In genomic region chr3L:3977622-3978355, dm6 we compare ENCODE assay signal across 3 fruit fly cellular contexts.
A peak's percentile ranks its signal among the peaks of the same experiment; 100 is the strongest.
TF ChIP-seq lines count a peak whose summit lies in the region.

No protein-coding gene starts in this region.

- TF ChIP-seq CTCF in whole organism, embryonic (GFP tag; optimal IDR thresholded peaks at IDR 0.05; lab: Kevin White, UChicago), result no peak

TF ChIP-seq in whole organism, embryonic, 481 proteins besides CTCF, POLR2A, EP300 and RAD21 (continues in another document):
- no peak for TF ChIP-seq CG42726 (GFP tag; IDR thresholded peaks at IDR 0.05; lab: Robert Waterston, UW; ENCODE audit: partially characterized antibody)
- no peak for TF ChIP-seq CG6765 (GFP tag; optimal IDR thresholded peaks at IDR 0.05; lab: Kevin White, UChicago)
- TF ChIP-seq trem (tag; optimal IDR thresholded peaks at IDR 0.05; lab: Kevin White, UChicago), result peak; percentile 58
- no peak for TF ChIP-seq CG10274 (GFP tag; optimal IDR thresholded peaks at IDR 0.05; lab: Kevin White, UChicago)
- TF ChIP-seq Bteb2 (GFP tag; optimal IDR thresholded peaks at IDR 0.05; lab: Kevin White, UChicago), result no peak
- TF ChIP-seq ac (GFP tag; optimal IDR thresholded peaks at IDR 0.05; lab: Kevin White, UChicago), result peak; percentile 40
- no peak for TF ChIP-seq D (optimal IDR thresholded peaks at IDR 0.05; lab: Kevin White, UChicago)
- TF ChIP-seq D (GFP tag; optimal IDR thresholded peaks at IDR 0.05; lab: Kevin White, UChicago), result peak; percentile 14
- TF ChIP-seq ttk (GFP tag; IDR thresholded peaks at IDR 0.05; lab: Robert Waterston, UW), result no peak
- peak; percentile 5 for TF ChIP-seq CG5245 (GFP tag; optimal IDR thresholded peaks at IDR 0.05; lab: Kevin White, UChicago)
- TF ChIP-seq CG33557 (GFP tag; optimal IDR thresholded peaks at IDR 0.05; lab: Kevin White, UChicago), result peak; percentile 54
- peak; percentile 10 for TF ChIP-seq CG11504 (tag; optimal IDR thresholded peaks at IDR 0.05; lab: Kevin White, UChicago)
- no peak for TF ChIP-seq Rfx (GFP tag; IDR thresholded peaks at IDR 0.05; lab: Robert Waterston, UW)
- peak in 1 of 2 experiments; percentile 56 for TF ChIP-seq chif (GFP tag; optimal IDR thresholded peaks at IDR 0.05; lab: Kevin White, UChicago)
- TF ChIP-seq gcm (GFP tag; optimal IDR thresholded peaks at IDR 0.05; lab: Kevin White, UChicago), result peak; percentile 19
- TF ChIP-seq wdn (GFP tag; IDR thresholded peaks at IDR 0.05; lab: Robert Waterston, UW), result no peak
- peak; percentile 39 for TF ChIP-seq fd102C (GFP tag; optimal IDR thresholded peaks at IDR 0.05; lab: Kevin White, UChicago)
- TF ChIP-seq Blimp-1 (GFP tag; optimal IDR thresholded peaks at IDR 0.05; lab: Kevin White, UChicago), result peak; percentile 40
- peak; percentile 51 for TF ChIP-seq CG4424 (GFP tag; optimal IDR thresholded peaks at IDR 0.05; lab: Kevin White, UChicago)
- no peak for TF ChIP-seq YL-1 (GFP tag; optimal IDR thresholded peaks at IDR 0.05; lab: Kevin White, UChicago)
- peak; percentile 71 for TF ChIP-seq crol (GFP tag; IDR thresholded peaks at IDR 0.05; lab: Robert Waterston, UW)
- no peak for TF ChIP-seq Jarid2 (GFP tag; optimal IDR thresholded peaks at IDR 0.05; lab: Kevin White, UChicago)
- TF ChIP-seq CG8388 (GFP tag; optimal IDR thresholded peaks at IDR 0.05; lab: Kevin White, UChicago), result peak; percentile 33
- TF ChIP-seq CG2712 (tag; optimal IDR thresholded peaks at IDR 0.05; lab: Kevin White, UChicago), result peak; percentile 78
- TF ChIP-seq C15 (GFP tag; IDR thresholded peaks at IDR 0.05; lab: Robert Waterston, UW), result no peak
- TF ChIP-seq CG4328 (GFP tag; optimal IDR thresholded peaks at IDR 0.05; lab: Kevin White, UChicago), result no peak
- TF ChIP-seq chn (GFP tag; optimal IDR thresholded peaks at IDR 0.05; lab: Kevin White, UChicago), result no peak
- 0 out of 2 replicates have a peak, but pooled peaks have one; percentile 20 for TF ChIP-seq CG6689 (GFP tag; IDR thresholded peaks at IDR 0.05; lab: Robert Waterston, UW)
- TF ChIP-seq CG7839 (tag; optimal IDR thresholded peaks at IDR 0.05; lab: Kevin White, UChicago), result peak; percentile 40
- TF ChIP-seq bigmax (GFP tag; optimal IDR thresholded peaks at IDR 0.05; lab: Kevin White, UChicago), result no peak
- no peak for TF ChIP-seq kay (GFP tag; optimal IDR thresholded peaks at IDR 0.05; lab: Kevin White, UChicago)

TF ChIP-seq in whole organism, prepupa, 60 proteins besides CTCF, POLR2A, EP300 and RAD21:
- no peak for TF ChIP-seq CG11762 (GFP tag; optimal IDR thresholded peaks at IDR 0.05; lab: Kevin White, UChicago; ENCODE audit: insufficient read depth)
- no peak for TF ChIP-seq CG6792 (GFP tag; optimal IDR thresholded peaks at IDR 0.05; lab: Kevin White, UChicago)
- no peak for TF ChIP-seq CG15336 (GFP tag; IDR thresholded peaks at IDR 0.05; lab: Robert Waterston, UW)
- TF ChIP-seq CG8632 (GFP tag; optimal IDR thresholded peaks at IDR 0.05; lab: Kevin White, UChicago), result no peak
- TF ChIP-seq Ets96B (tag; optimal IDR thresholded peaks at IDR 0.05; lab: Kevin White, UChicago), result no peak
- no peak for TF ChIP-seq achi (GFP tag; optimal IDR thresholded peaks at IDR 0.05; lab: Kevin White, UChicago)
- TF ChIP-seq Met (GFP tag; optimal IDR thresholded peaks at IDR 0.05; lab: Kevin White, UChicago), result peak; percentile 16

TF ChIP-seq in whole organism, wandering third instar larva, 38 proteins besides CTCF, POLR2A, EP300 and RAD21:
- no peak for TF ChIP-seq Hnf4 (GFP tag; optimal IDR thresholded peaks at IDR 0.05; lab: Kevin White, UChicago)
- no peak for TF ChIP-seq CG9705 (GFP tag; optimal IDR thresholded peaks at IDR 0.05; lab: Kevin White, UChicago)
- TF ChIP-seq pan (optimal IDR thresholded peaks at IDR 0.05; lab: Kevin White, UChicago), result no peak
- no peak for TF ChIP-seq Sp1 (GFP tag; optimal IDR thresholded peaks at IDR 0.05; lab: Kevin White, UChicago)
- no peak for TF ChIP-seq N (GFP tag; optimal IDR thresholded peaks at IDR 0.05; lab: Kevin White, UChicago)
- TF ChIP-seq OdsH (GFP tag; optimal IDR thresholded peaks at IDR 0.05; lab: Kevin White, UChicago), result peak; percentile 4
- no peak for TF ChIP-seq Dfd (GFP tag; optimal IDR thresholded peaks at IDR 0.05; lab: Kevin White, UChicago)
- TF ChIP-seq woc (GFP tag; optimal IDR thresholded peaks at IDR 0.05; lab: Kevin White, UChicago), result no peak
- no peak for TF ChIP-seq sv (GFP tag; optimal IDR thresholded peaks at IDR 0.05; lab: Kevin White, UChicago)
- peak; percentile 9 for TF ChIP-seq rgr (GFP tag; optimal IDR thresholded peaks at IDR 0.05; lab: Kevin White, UChicago)
- TF ChIP-seq lola (GFP tag; optimal IDR thresholded peaks at IDR 0.05; lab: Kevin White, UChicago), result no peak
- no peak for TF ChIP-seq brk (GFP tag; optimal IDR thresholded peaks at IDR 0.05; lab: Kevin White, UChicago)
- peak in 1 of 2 experiments; percentile 2 for TF ChIP-seq foxo (GFP tag; optimal IDR thresholded peaks at IDR 0.05; lab: Kevin White, UChicago)
- no peak for TF ChIP-seq dl (GFP tag; optimal IDR thresholded peaks at IDR 0.05; lab: Kevin White, UChicago; ENCODE audit: insufficient read depth in 1 of 2, partially characterized antibody in 2 of 2)
- no peak for TF ChIP-seq tai (GFP tag; optimal IDR thresholded peaks at IDR 0.05; lab: Kevin White, UChicago)
- no peak for TF ChIP-seq Dif (GFP tag; optimal IDR thresholded peaks at IDR 0.05; lab: Kevin White, UChicago; ENCODE audit: partially characterized antibody)
- no peak for TF ChIP-seq usp (GFP tag; optimal IDR thresholded peaks at IDR 0.05; lab: Kevin White, UChicago)
- TF ChIP-seq sage (GFP tag; optimal IDR thresholded peaks at IDR 0.05; lab: Kevin White, UChicago), result no peak
- no peak for TF ChIP-seq Hr83 (GFP tag; optimal IDR thresholded peaks at IDR 0.05; lab: Kevin White, UChicago; ENCODE audit: poor library complexity, severe bottlenecking)
- peak; percentile 20 for TF ChIP-seq h (GFP tag; optimal IDR thresholded peaks at IDR 0.05; lab: Kevin White, UChicago)
- no peak for TF ChIP-seq Abd-B (GFP tag; optimal IDR thresholded peaks at IDR 0.05; lab: Kevin White, UChicago)
- no peak for TF ChIP-seq Myc (optimal IDR thresholded peaks at IDR 0.05; lab: Kevin White, UChicago)
- no peak for TF ChIP-seq Mio (GFP tag; optimal IDR thresholded peaks at IDR 0.05; lab: Kevin White, UChicago)
- TF ChIP-seq Vsx2 (GFP tag; optimal IDR thresholded peaks at IDR 0.05; lab: Kevin White, UChicago; ENCODE audit: partially characterized antibody), result no peak

Comparison
In these comparisons a context has a peak if more than half of its experiments do, and no peak if none do; other contexts are left out.
1. Of the 7 proteins assayed by ChIP-seq in both whole organism, embryonic and whole organism, prepupa: peak only in whole organism, embryonic: Blimp-1; only in whole organism, prepupa: none; in both: none; in neither: 6.